Fruit fly (Drosophila melanogaster) whole organism: ENCODE measurements around the gene yrt.

Experiments used
- CG8478 ChIP-seq: fragments of >200 bp; optimal IDR thresholded peaks from 2 replicates; lab custom pipeline; 2018; ENCODE audit warnings: inconsistent platforms
- EcR ChIP-seq, 2 experiments: fragments of >200 bp; optimal IDR thresholded peaks; 2 replicates each; lab custom pipeline; 2017; ENCODE audit warnings: missing biosample characterization in 2 of 2, missing genetic modification characterization in 2 of 2, missing genetic modification reagents in 2 of 2
- pan ChIP-seq: fragments of >200 bp; optimal IDR thresholded peaks from 2 replicates; lab custom pipeline; 2017
- psq ChIP-seq: fragments of >200 bp; optimal IDR thresholded peaks from 2 replicates; lab custom pipeline; 2017

DNA sequence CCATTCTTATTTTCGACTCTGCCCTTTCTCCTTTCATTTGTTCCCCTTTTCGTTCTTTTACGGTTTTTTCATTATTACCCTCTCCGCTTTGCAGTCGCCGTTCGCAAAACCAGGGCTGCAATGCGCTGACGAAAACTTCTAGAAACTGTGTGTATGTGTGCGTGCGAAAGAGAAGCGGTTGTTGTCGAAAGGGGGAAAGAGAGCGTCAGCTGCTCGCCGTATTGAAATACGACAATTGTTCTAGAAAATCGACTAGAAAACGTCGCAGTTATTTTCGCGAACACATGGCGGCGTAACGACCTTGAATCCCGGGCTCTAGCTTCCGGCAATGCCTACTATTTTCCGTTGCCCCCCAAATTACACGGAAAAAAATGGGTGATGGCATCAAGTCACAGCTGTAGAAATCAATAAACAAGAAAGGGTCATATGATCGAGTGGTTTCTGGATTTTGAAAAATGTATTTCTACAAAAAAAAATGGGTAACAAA lies 52.1 kb downstream of the yrt start:
- no peak for TF ChIP-seq pan (lab: Kevin White, UChicago)
- no peak for TF ChIP-seq EcR (GFP tag; optimal IDR thresholded peaks at IDR 0.05; lab: Kevin White, UChicago)
- TF ChIP-seq CG8478 (lab: Kevin White, UChicago), result no peak
- TF ChIP-seq psq (lab: Kevin White, UChicago), result no peak
